Worm (Caenorhabditis elegans) whole organism, young adult: Measurements from ENCODE around the gene srx-17.

Experiments
- B0035.1 ChIP-seq: sonication (generic microtip); optimal IDR thresholded peaks from 2 replicates; lab custom pipeline; 2016; ENCODE audit warnings: missing genetic modification characterization, mild to moderate bottlenecking, missing compliant biosample characterization, missing genotype, missing genetic modification reagents
- C17E4.6 ChIP-seq: fragments of 200-800 bp; sonication (Bioruptor generic); IDR thresholded peaks from 2 replicates; pipeline ENCODE4 v1.3.6; 2022; ENCODE audit warnings: missing genetic modification reagents, missing genetic modification characterization, missing compliant biosample characterization
- F23B12.7 ChIP-seq: sonication (generic microtip); optimal IDR thresholded peaks from 2 replicates; lab custom pipeline; 2017; ENCODE audit warnings: missing genetic modification characterization, mild to moderate bottlenecking, missing compliant biosample characterization, antibody characterized with exemption, moderate library complexity; ENCODE audit not compliant: insufficient read depth
- F33H1.4 ChIP-seq: fragments of 200-800 bp; sonication (Bioruptor generic); IDR thresholded peaks from 2 replicates; pipeline ENCODE4 v1.3.6; 2022; ENCODE audit warnings: missing genetic modification reagents, missing genetic modification characterization, missing compliant biosample characterization
- F39B2.1 ChIP-seq: fragments of 200-800 bp; sonication (Bioruptor generic); IDR thresholded peaks from 2 replicates; pipeline ENCODE4 v1.3.6; 2022; ENCODE audit warnings: missing genetic modification reagents, missing genetic modification characterization, missing compliant biosample characterization
- F55B11.4 ChIP-seq: sonication (generic microtip); optimal IDR thresholded peaks from 2 replicates; lab custom pipeline; 2016; ENCODE audit warnings: missing compliant biosample characterization, missing genetic modification characterization, borderline replicate concordance; ENCODE audit not compliant: insufficient read depth
- F57A8.1 ChIP-seq: fragments of 200-800 bp; sonication (Bioruptor generic); optimal IDR thresholded peaks from 2 replicates; lab custom pipeline; 2018; ENCODE audit warnings: mild to moderate bottlenecking, missing genetic modification characterization, moderate library complexity, missing compliant biosample characterization
- F57C9.4 ChIP-seq: sonication (generic microtip); optimal IDR thresholded peaks from 2 replicates; lab custom pipeline; 2017; ENCODE audit warnings: mild to moderate bottlenecking, missing genetic modification characterization, missing compliant biosample characterization
- K12H6.12 ChIP-seq: fragments of 200-800 bp; sonication (Bioruptor generic); optimal IDR thresholded peaks from 2 replicates; lab custom pipeline; 2018; ENCODE audit warnings: mild to moderate bottlenecking, missing genetic modification characterization, missing compliant biosample characterization
- T07F8.4 ChIP-seq: sonication (generic microtip); optimal IDR thresholded peaks from 2 replicates; lab custom pipeline; 2016; ENCODE audit warnings: mild to moderate bottlenecking, missing genetic modification characterization, moderate library complexity, missing compliant biosample characterization
- Y53G8AR.9 ChIP-seq: fragments of 200-800 bp; sonication (Bioruptor generic); conservative IDR thresholded peaks from 2 replicates; pipeline ENCODE4 v1.3.6; 2022; ENCODE audit warnings: missing genetic modification reagents, missing genetic modification characterization, missing compliant biosample characterization
- Y95B8A.8 ChIP-seq: fragments of 200-800 bp; sonication (Bioruptor generic); IDR thresholded peaks from 2 replicates; pipeline ENCODE4 v1.3.6; 2022; ENCODE audit warnings: missing genetic modification reagents, missing genetic modification characterization, missing compliant biosample characterization
- atf-7 ChIP-seq: sonication (generic microtip); optimal IDR thresholded peaks from 2 replicates; lab custom pipeline; 2017; ENCODE audit warnings: mild to moderate bottlenecking, missing genetic modification characterization, missing compliant biosample characterization
- attf-6 ChIP-seq: fragments of 200-800 bp; sonication (Bioruptor generic); IDR thresholded peaks from 2 replicates; pipeline ENCODE4 v1.3.6; 2022; ENCODE audit warnings: missing genetic modification reagents, missing genetic modification characterization, missing compliant biosample characterization
- bed-1 ChIP-seq: fragments of 200-800 bp; sonication (Bioruptor generic); IDR thresholded peaks from 2 replicates; pipeline ENCODE4 v1.3.6; 2022; ENCODE audit warnings: missing genetic modification reagents, missing genetic modification characterization, missing compliant biosample characterization
- cebp-2 ChIP-seq: fragments of 200-800 bp; sonication (Bioruptor generic); IDR thresholded peaks from 2 replicates; pipeline ENCODE4 v1.3.6; 2022; ENCODE audit warnings: missing genetic modification characterization, missing compliant biosample characterization
- ceh-100 ChIP-seq: fragments of 200-800 bp; sonication (Bioruptor generic); IDR thresholded peaks from 2 replicates; pipeline ENCODE4 v1.3.6; 2022; ENCODE audit warnings: missing genetic modification reagents, missing genetic modification characterization, missing compliant biosample characterization
- ceh-27 ChIP-seq: fragments of 200-800 bp; sonication (Bioruptor generic); optimal IDR thresholded peaks from 2 replicates; lab custom pipeline; 2018; ENCODE audit warnings: mild to moderate bottlenecking, missing genetic modification characterization, moderate library complexity, missing compliant biosample characterization
- ceh-40 ChIP-seq: fragments of 200-800 bp; sonication (Bioruptor generic); IDR thresholded peaks from 2 replicates; pipeline ENCODE4 v1.3.6; 2022; ENCODE audit warnings: missing genetic modification characterization, missing compliant biosample characterization
- ceh-58 ChIP-seq: fragments of 200-800 bp; sonication (Bioruptor generic); IDR thresholded peaks from 2 replicates; pipeline ENCODE4 v1.3.6; 2022; ENCODE audit warnings: missing genetic modification characterization, missing compliant biosample characterization
- dox-1 ChIP-seq: fragments of 200-800 bp; sonication (Bioruptor generic); IDR thresholded peaks from 2 replicates; pipeline ENCODE4 v1.3.6; 2022; ENCODE audit warnings: missing genetic modification reagents, missing genetic modification characterization, missing compliant biosample characterization
- dpl-1 ChIP-seq: fragments of 150-350 bp; optimal IDR thresholded peaks from 2 replicates; lab custom pipeline; 2014; ENCODE audit warnings: missing biosample characterization, missing genetic modification reagents, missing genetic modification characterization
- efl-1 ChIP-seq: fragments of 150-350 bp; optimal IDR thresholded peaks from 2 replicates; lab custom pipeline; 2014; ENCODE audit warnings: missing biosample characterization, missing genetic modification reagents, missing genetic modification characterization
- egl-44 ChIP-seq: fragments of 200-800 bp; sonication (Bioruptor generic); IDR thresholded peaks from 2 replicates; pipeline ENCODE4 v1.3.6; 2022; ENCODE audit warnings: missing genetic modification reagents, missing genetic modification characterization, missing compliant biosample characterization
- fkh-3 ChIP-seq: sonication (generic microtip); optimal IDR thresholded peaks from 2 replicates; lab custom pipeline; 2016; ENCODE audit warnings: mild to moderate bottlenecking, missing genetic modification characterization, missing compliant biosample characterization
- gei-17 ChIP-seq: fragments of 200-800 bp; sonication (Bioruptor generic); optimal IDR thresholded peaks from 2 replicates; lab custom pipeline; 2018; ENCODE audit warnings: mild to moderate bottlenecking, missing genetic modification characterization, missing compliant biosample characterization
- him-1 ChIP-seq: sonication (generic microtip); optimal IDR thresholded peaks from 2 replicates; lab custom pipeline; 2016; ENCODE audit warnings: missing genotype, missing genetic modification reagents, missing genetic modification characterization, missing compliant biosample characterization
- let-607 ChIP-seq, 2 experiments: fragments of 200-800 bp in 1 of 2; sonication (Bioruptor generic) in 1 of 2; sonication (generic microtip) in 1 of 2; optimal IDR thresholded peaks; 2 replicates each; lab custom pipeline; 2016 to 2018; ENCODE audit warnings: mild to moderate bottlenecking in 2 of 2, missing compliant biosample characterization in 2 of 2, missing genetic modification characterization in 2 of 2, moderate library complexity in 2 of 2, missing genotype in 1 of 2
- lin-35 ChIP-seq, 3 experiments: fragments of 150-350 bp in 2 of 3; sonication (generic microtip) in 1 of 3; optimal IDR thresholded peaks; 2 replicates each; lab custom pipeline; 2014 to 2018; ENCODE audit warnings: missing biosample characterization in 3 of 3, missing genetic modification characterization in 3 of 3, missing genetic modification reagents in 3 of 3
- lir-1 ChIP-seq: fragments of 200-800 bp; sonication (Bioruptor generic); conservative IDR thresholded peaks from 2 replicates; pipeline ENCODE4 v1.3.6; 2022; ENCODE audit warnings: missing genetic modification reagents, missing genetic modification characterization, missing compliant biosample characterization
- lsl-1 ChIP-seq: fragments of 200-800 bp; sonication (Bioruptor generic); optimal IDR thresholded peaks from 2 replicates; lab custom pipeline; 2018; ENCODE audit warnings: mild to moderate bottlenecking, missing genetic modification characterization, moderate library complexity, missing compliant biosample characterization
- lsy-27 ChIP-seq: sonication (generic microtip); optimal IDR thresholded peaks from 2 replicates; lab custom pipeline; 2017; ENCODE audit warnings: missing genetic modification characterization, mild to moderate bottlenecking, missing compliant biosample characterization, antibody characterized with exemption, missing genotype, borderline replicate concordance; ENCODE audit not compliant: insufficient read depth
- madf-6 ChIP-seq: fragments of 200-800 bp; sonication (Bioruptor generic); IDR thresholded peaks from 2 replicates; pipeline ENCODE4 v1.3.6; 2022; ENCODE audit warnings: missing genetic modification reagents, missing genetic modification characterization, missing compliant biosample characterization
- madf-8 ChIP-seq: fragments of 200-800 bp; sonication (Bioruptor generic); conservative IDR thresholded peaks from 2 replicates; pipeline ENCODE4 v1.3.6; 2022; ENCODE audit warnings: missing genetic modification reagents, missing genetic modification characterization, missing compliant biosample characterization
- mel-28 ChIP-seq: sonication (generic microtip); optimal IDR thresholded peaks from 2 replicates; lab custom pipeline; 2016; ENCODE audit warnings: borderline replicate concordance, mild to moderate bottlenecking, missing genetic modification characterization, missing compliant biosample characterization
- mes-4 ChIP-seq: sonication (generic microtip); optimal IDR thresholded peaks from 2 replicates; lab custom pipeline; 2016; ENCODE audit warnings: missing genotype, missing genetic modification characterization, missing compliant biosample characterization
- nhr-179 ChIP-seq: sonication (generic microtip); optimal IDR thresholded peaks from 2 replicates; lab custom pipeline; 2016; ENCODE audit warnings: mild to moderate bottlenecking, missing genetic modification characterization, missing compliant biosample characterization
- pha-4 ChIP-seq: fragments of 150-350 bp; sonication (generic microtip); optimal IDR thresholded peaks from 2 replicates; lab custom pipeline; 2014; ENCODE audit warnings: missing biosample characterization, missing genetic modification reagents, missing genetic modification characterization
- snpc-3.4 ChIP-seq: sonication (generic microtip); optimal IDR thresholded peaks from 2 replicates; lab custom pipeline; 2017; ENCODE audit warnings: missing genetic modification characterization, mild to moderate bottlenecking, missing compliant biosample characterization, antibody characterized with exemption, moderate library complexity, missing genotype, missing genetic modification reagents
- somi-1 ChIP-seq: fragments of 200-800 bp; sonication (Bioruptor generic); optimal IDR thresholded peaks from 2 replicates; lab custom pipeline; 2018; ENCODE audit warnings: mild to moderate bottlenecking, missing genetic modification characterization, missing compliant biosample characterization
- sptf-2 ChIP-seq: fragments of 200-800 bp; sonication (Bioruptor generic); optimal IDR thresholded peaks from 2 replicates; lab custom pipeline; 2018; ENCODE audit warnings: mild to moderate bottlenecking, missing genetic modification characterization, missing compliant biosample characterization
- tlf-1 ChIP-seq: fragments of 200-800 bp; sonication (Bioruptor generic); optimal IDR thresholded peaks from 2 replicates; lab custom pipeline; 2018; ENCODE audit warnings: mild to moderate bottlenecking, missing genetic modification characterization, missing compliant biosample characterization
- xnd-1 ChIP-seq: sonication (generic microtip); optimal IDR thresholded peaks from 2 replicates; lab custom pipeline; 2016; ENCODE audit warnings: missing genotype, missing genetic modification reagents, missing genetic modification characterization, missing compliant biosample characterization
- zfh-2 ChIP-seq: fragments of 200-800 bp; sonication (Bioruptor generic); conservative IDR thresholded peaks from 2 replicates; pipeline ENCODE4 v1.3.6; 2022; ENCODE audit warnings: missing genetic modification reagents, missing genetic modification characterization, missing compliant biosample characterization
- ztf-18 ChIP-seq: sonication (generic microtip); optimal IDR thresholded peaks from 2 replicates; lab custom pipeline; 2016; ENCODE audit warnings: missing genotype, mild to moderate bottlenecking, missing genetic modification characterization, missing compliant biosample characterization
- ztf-22 ChIP-seq: fragments of 200-800 bp; sonication (Bioruptor generic); optimal IDR thresholded peaks from 2 replicates; lab custom pipeline; 2018; ENCODE audit warnings: mild to moderate bottlenecking, missing genetic modification characterization, moderate library complexity, missing compliant biosample characterization
- ztf-25 ChIP-seq: fragments of 200-800 bp; sonication (Bioruptor generic); IDR thresholded peaks from 2 replicates; pipeline ENCODE4 v1.3.6; 2022; ENCODE audit warnings: missing genetic modification reagents, missing genetic modification characterization, missing compliant biosample characterization

srx-17 gene

DNA sequence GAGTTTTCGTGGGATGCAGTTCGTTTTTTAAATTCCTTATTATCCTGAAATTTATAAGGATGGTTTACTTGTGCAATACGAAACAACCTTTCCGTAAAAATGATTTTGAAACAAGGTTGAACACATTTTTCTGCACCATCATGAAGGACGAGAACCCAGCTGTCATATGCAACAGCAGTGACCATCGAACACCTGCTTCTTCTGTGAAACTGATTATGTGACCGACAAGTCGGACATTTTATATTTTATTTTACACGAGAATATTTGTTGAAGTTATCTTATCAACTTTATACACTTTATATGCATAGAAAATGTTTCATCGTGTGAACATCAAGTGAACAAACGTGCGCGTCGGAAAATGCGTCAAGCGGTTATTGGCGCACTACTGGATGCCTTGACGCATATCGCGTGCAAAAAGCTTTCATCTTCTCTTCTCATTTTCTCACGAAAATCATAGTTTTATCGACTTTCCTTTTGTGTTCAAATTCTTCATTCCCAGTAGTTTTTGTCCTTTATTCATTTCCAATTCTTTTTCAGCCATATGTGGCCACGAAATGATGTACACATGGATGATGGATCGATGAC is 22.1 kb upstream of the srx-17 start, which contains the start of gene sel-10 (continued):
- TF ChIP-seq sptf-2 (GFP tag; lab: Kevin White, UChicago) (no peak), lin-35 (GFP tag; optimal IDR thresholded peaks at IDR 0.05; lab: Kevin White, UChicago) (peak in 1 of 3 experiments; percentile 79), somi-1 (GFP tag; lab: Kevin White, UChicago) (no peak), F57C9.4 (tag; lab: Kevin White, UChicago) (no peak), F39B2.1 (GFP tag; lab: Robert Waterston, UW) (no peak), T07F8.4 (no peak), C17E4.6 (no peak), Y53G8AR.9 (GFP tag; lab: Robert Waterston, UW) (no peak), F57A8.1 (GFP tag; lab: Kevin White, UChicago) (no peak), egl-44 (GFP tag; lab: Robert Waterston, UW) (no peak), zfh-2 (GFP tag; lab: Robert Waterston, UW) (no peak), pha-4 (no peak), F23B12.7 (tag; lab: Kevin White, UChicago) (peak; percentile 40), ztf-18 (tag; lab: Kevin White, UChicago) (peak; percentile 95), madf-8 (GFP tag; lab: Robert Waterston, UW) (0 out of 2 replicates have a peak, but pooled peaks have one; percentile 13), snpc-3.4 (peak; percentile 18), attf-6 (no peak), cebp-2 (GFP tag; lab: Robert Waterston, UW) (no peak), dox-1 (GFP tag; lab: Robert Waterston, UW) (no peak; the same call in 1 of the 2 replicates), bed-1 (no peak), ztf-22 (GFP tag; lab: Kevin White, UChicago) (no peak), efl-1 (peak; percentile 15), let-607 (tag; optimal IDR thresholded peaks at IDR 0.05; lab: Kevin White, UChicago) (no peak), ztf-25 (GFP tag; lab: Robert Waterston, UW) (no peak), him-1 (tag; lab: Kevin White, UChicago) (no peak), xnd-1 (no peak), lsy-27 (tag; lab: Kevin White, UChicago) (no peak), ceh-40 (GFP tag; lab: Robert Waterston, UW) (no peak), ceh-58 (GFP tag; lab: Robert Waterston, UW) (no peak), atf-7 (tag; lab: Kevin White, UChicago) (no peak), tlf-1 (no peak), ceh-100 (GFP tag; lab: Robert Waterston, UW) (no peak), F33H1.4 (no peak; the same call in 1 of the 2 replicates), dpl-1 (GFP tag; lab: Kevin White, UChicago) (peak; percentile 7), Y95B8A.8 (GFP tag; lab: Robert Waterston, UW) (no peak), K12H6.12 (tag; lab: Kevin White, UChicago) (peak; percentile 31), fkh-3 (no peak), ceh-27 (GFP tag; lab: Kevin White, UChicago) (no peak), F55B11.4 (tag; lab: Kevin White, UChicago) (no peak), gei-17 (no peak), mel-28 (tag; lab: Kevin White, UChicago) (no peak), B0035.1 (tag; lab: Kevin White, UChicago) (no peak), lir-1 (GFP tag; lab: Robert Waterston, UW) (no peak; the same call in 1 of the 2 replicates), madf-6 (GFP tag; lab: Robert Waterston, UW) (peak; percentile 71; the same call in 1 of the 2 replicates), mes-4 (tag; lab: Kevin White, UChicago) (no peak), lsl-1 (GFP tag; lab: Kevin White, UChicago) (peak; percentile 43), nhr-179 (no peak)
